Worm (Caenorhabditis elegans): ENCODE results near the gene F15H10.8.

The F15H10.8 gene

DNA sequence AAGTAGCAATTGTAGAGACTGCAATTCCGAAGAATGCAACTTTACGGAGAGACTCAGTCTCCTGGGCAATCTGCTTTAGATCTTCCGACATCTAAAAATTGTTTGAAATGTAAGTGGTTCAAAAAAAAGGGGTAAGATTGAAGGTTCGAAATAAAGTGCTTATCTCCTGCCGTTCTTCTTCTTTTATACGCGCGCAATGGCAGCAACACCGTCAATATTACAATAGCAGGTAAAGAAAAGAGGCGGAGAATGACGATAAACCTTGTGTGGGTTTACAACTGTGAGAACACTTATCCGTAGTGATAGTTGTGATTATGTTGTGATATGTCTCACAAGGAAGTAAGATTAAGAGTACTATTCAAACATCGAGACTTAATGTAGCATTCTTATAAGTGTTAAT, 19.1 kb upstream of the F15H10.8 start, which contains the start of gene col-13:
col-13 (minus strand) TSS at position 101 of the 400 bp plus-strand sequence.
- TF ChIP-seq aly-2 (tag; optimal IDR thresholded peaks at IDR 0.05) (no peak), peb-1 (tag; optimal IDR thresholded peaks at IDR 0.05) (no peak), nhr-23 (tag; optimal IDR thresholded peaks at IDR 0.05) (no peak), mbf-1 (tag; optimal IDR thresholded peaks at IDR 0.05) (no peak), F13H6.1 (tag; optimal IDR thresholded peaks at IDR 0.05) (no peak), unc-62 (GFP tag; optimal IDR thresholded peaks at IDR 0.05) (no peak), crh-2 (tag; optimal IDR thresholded peaks at IDR 0.05) (no peak), alr-1 (tag; optimal IDR thresholded peaks at IDR 0.05) (no peak), mdl-1 (tag; optimal IDR thresholded peaks at IDR 0.05) (no peak), ZK546.5 (tag; optimal IDR thresholded peaks at IDR 0.05) (no peak), Y55F3AM.14 (GFP tag; optimal IDR thresholded peaks at IDR 0.05) (no peak), mab-5 (tag; optimal IDR thresholded peaks at IDR 0.05) (no peak), unc-55 (GFP tag; optimal IDR thresholded peaks at IDR 0.05) (no peak), fos-1 (tag; optimal IDR thresholded peaks at IDR 0.05) (no peak), unc-39 (tag; optimal IDR thresholded peaks at IDR 0.05) (no peak), lin-39 (tag; optimal IDR thresholded peaks at IDR 0.05) (no peak), nhr-12 (tag; optimal IDR thresholded peaks at IDR 0.05) (no peak)

DNA sequence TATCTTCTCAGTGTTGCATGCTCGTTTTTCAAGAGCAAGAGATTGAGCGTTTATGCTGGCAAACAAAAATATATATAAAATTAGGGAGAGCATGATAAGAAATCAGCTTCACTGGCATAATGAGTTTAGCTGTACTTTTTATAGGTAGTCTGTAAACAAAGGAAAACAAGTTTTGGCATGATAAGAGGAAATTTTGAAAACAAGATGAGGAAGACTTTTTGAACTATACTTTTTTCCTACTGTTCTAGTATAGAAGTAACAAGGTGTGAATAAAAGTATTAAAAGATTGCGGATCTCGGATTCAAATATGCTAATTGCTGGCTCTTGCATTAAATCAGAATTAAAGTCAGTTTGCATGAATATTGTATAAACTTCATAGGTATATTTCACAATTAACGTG, 16.3 kb upstream of the F15H10.8 start, which contains the start of gene F15H10.5:
F15H10.5 (minus strand) TSS at position 101 of the 400 bp plus-strand sequence.
- TF ChIP-seq skn-1 (tag; optimal IDR thresholded peaks at IDR 0.05) (no peak), snpc-4 (tag; optimal IDR thresholded peaks at IDR 0.05) (no peak), lin-11 (tag; optimal IDR thresholded peaks at IDR 0.05) (no peak), zag-1 (tag; optimal IDR thresholded peaks at IDR 0.05) (no peak), F13H6.1 (tag; optimal IDR thresholded peaks at IDR 0.05) (no peak), sem-4 (tag; optimal IDR thresholded peaks at IDR 0.05) (no peak), ceh-82 (tag; optimal IDR thresholded peaks at IDR 0.05) (no peak), nhr-6 (tag; optimal IDR thresholded peaks at IDR 0.05) (no peak), fos-1 (tag; optimal IDR thresholded peaks at IDR 0.05) (no peak), gmeb-1 (tag; optimal IDR thresholded peaks at IDR 0.05) (no peak), nhr-12 (tag; optimal IDR thresholded peaks at IDR 0.05) (no peak), unc-55 (GFP tag; optimal IDR thresholded peaks at IDR 0.05) (no peak), alr-1 (tag; optimal IDR thresholded peaks at IDR 0.05) (no peak), lin-13 (GFP tag; optimal IDR thresholded peaks at IDR 0.05) (no peak), nhr-21 (tag; optimal IDR thresholded peaks at IDR 0.05) (no peak), mbf-1 (tag; optimal IDR thresholded peaks at IDR 0.05) (no peak), sma-3 (GFP tag; optimal IDR thresholded peaks at IDR 0.05) (no peak), nhr-77 (tag; optimal IDR thresholded peaks at IDR 0.05) (no peak), unc-62 (GFP tag; optimal IDR thresholded peaks at IDR 0.05) (no peak), ama-1 (optimal IDR thresholded peaks at IDR 0.05) (no peak)

- TF ChIP-seq sma-9 (GFP tag; optimal IDR thresholded peaks at IDR 0.05) (no peak), sma-9 (tag; optimal IDR thresholded peaks at IDR 0.05) (no peak), nhr-237 (tag; optimal IDR thresholded peaks at IDR 0.05) (no peak), sma-3 (GFP tag; optimal IDR thresholded peaks at IDR 0.05) (no peak), unc-39 (tag; optimal IDR thresholded peaks at IDR 0.05) (no peak), nhr-129 (tag; optimal IDR thresholded peaks at IDR 0.05) (no peak), mab-5 (tag; optimal IDR thresholded peaks at IDR 0.05) (no peak), lin-13 (GFP tag; optimal IDR thresholded peaks at IDR 0.05) (no peak), ztf-11 (tag; optimal IDR thresholded peaks at IDR 0.05) (no peak), skn-1 (tag; optimal IDR thresholded peaks at IDR 0.05) (no peak), crh-2 (tag; optimal IDR thresholded peaks at IDR 0.05) (no peak), lin-11 (tag; optimal IDR thresholded peaks at IDR 0.05) (no peak), gmeb-1 (tag; optimal IDR thresholded peaks at IDR 0.05) (no peak)
Observed at ce11 chrV:10416925-10417324, 14.2 kb upstream of the F15H10.8 start, which contains the start of gene F15H10.10. F15H10.10 (minus strand) TSS chrV:10417025.

DNA sequence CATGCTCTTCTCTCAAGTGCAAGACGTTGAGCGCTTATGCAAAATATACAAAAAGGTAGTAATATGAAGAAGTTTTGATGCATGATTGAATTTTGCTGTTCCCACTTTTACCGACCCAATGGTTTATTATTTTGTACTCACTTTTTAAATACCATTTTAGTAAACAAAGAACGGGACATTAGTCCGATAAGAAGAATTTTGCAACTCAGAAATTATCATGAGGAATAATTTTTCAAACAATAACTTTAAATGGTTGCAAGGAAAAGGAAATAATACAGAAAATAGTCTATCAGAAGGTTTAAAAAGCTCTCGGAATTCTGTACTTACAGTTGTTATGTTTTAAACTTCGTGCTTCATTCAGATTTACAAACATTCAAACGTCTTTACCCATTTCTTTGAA, 11.9 kb upstream of the F15H10.8 start, which contains the start of gene F15H10.9:
F15H10.9 (minus strand) TSS at position 101 of the 400 bp plus-strand sequence.
- TF ChIP-seq peb-1 (tag; optimal IDR thresholded peaks at IDR 0.05) (no peak), gmeb-1 (tag; optimal IDR thresholded peaks at IDR 0.05) (no peak), ama-1 (optimal IDR thresholded peaks at IDR 0.05) (no peak), mdl-1 (tag; optimal IDR thresholded peaks at IDR 0.05) (no peak), unc-39 (tag; optimal IDR thresholded peaks at IDR 0.05) (no peak), ceh-82 (tag; optimal IDR thresholded peaks at IDR 0.05) (no peak), ztf-4 (tag; optimal IDR thresholded peaks at IDR 0.05) (no peak), unc-62 (GFP tag; optimal IDR thresholded peaks at IDR 0.05) (no peak), ceh-16 (tag; optimal IDR thresholded peaks at IDR 0.05) (no peak), lsy-2 (tag; optimal IDR thresholded peaks at IDR 0.05) (no peak), Y55F3AM.14 (GFP tag; optimal IDR thresholded peaks at IDR 0.05) (no peak), nhr-77 (tag; optimal IDR thresholded peaks at IDR 0.05) (no peak), blmp-1 (tag; optimal IDR thresholded peaks at IDR 0.05; ENCODE audit: insufficient read depth) (no peak), nhr-6 (tag; optimal IDR thresholded peaks at IDR 0.05) (no peak), egl-27 (tag; optimal IDR thresholded peaks at IDR 0.05) (no peak), skn-1 (tag; optimal IDR thresholded peaks at IDR 0.05) (no peak), mbf-1 (tag; optimal IDR thresholded peaks at IDR 0.05) (no peak), nhr-25 (tag; optimal IDR thresholded peaks at IDR 0.05) (no peak), F13H6.1 (tag; optimal IDR thresholded peaks at IDR 0.05) (no peak)
